Worm (Caenorhabditis elegans) whole organism, young adult: ENCODE results near the gene best-22.
A peak's percentile ranks its signal among the peaks of the same experiment; 100 is the strongest.

ENCODE experiments used
- B0261.1 ChIP-seq: sonication (generic microtip); optimal IDR thresholded peaks from 2 replicates; lab custom pipeline; 2016; ENCODE audit warnings: mild to moderate bottlenecking, missing genetic modification characterization, moderate library complexity, missing compliant biosample characterization
- B0336.3 ChIP-seq: fragments of 200-800 bp; sonication (Bioruptor generic); IDR thresholded peaks from 2 replicates; pipeline ENCODE4 v1.3.6; 2022; ENCODE audit warnings: missing genetic modification characterization, missing compliant biosample characterization
- F22D6.2 ChIP-seq: sonication (generic microtip); optimal IDR thresholded peaks from 2 replicates; lab custom pipeline; 2016; ENCODE audit warnings: mild to moderate bottlenecking, missing genetic modification characterization, missing compliant biosample characterization
- F33H1.4 ChIP-seq: fragments of 200-800 bp; sonication (Bioruptor generic); IDR thresholded peaks from 2 replicates; pipeline ENCODE4 v1.3.6; 2022; ENCODE audit warnings: missing genetic modification reagents, missing genetic modification characterization, missing compliant biosample characterization
- F55B11.4 ChIP-seq: sonication (generic microtip); optimal IDR thresholded peaks from 2 replicates; lab custom pipeline; 2016; ENCODE audit warnings: missing compliant biosample characterization, missing genetic modification characterization, borderline replicate concordance; ENCODE audit not compliant: insufficient read depth
- K11D2.4 ChIP-seq: fragments of 200-800 bp; sonication (Bioruptor generic); IDR thresholded peaks from 2 replicates; pipeline ENCODE4 v1.3.6; 2022; ENCODE audit warnings: missing genetic modification reagents, missing genetic modification characterization, missing compliant biosample characterization
- K12H6.12 ChIP-seq: fragments of 200-800 bp; sonication (Bioruptor generic); optimal IDR thresholded peaks from 2 replicates; lab custom pipeline; 2018; ENCODE audit warnings: mild to moderate bottlenecking, missing genetic modification characterization, missing compliant biosample characterization
- akir-1 ChIP-seq: fragments of 200-800 bp; sonication (Bioruptor generic); optimal IDR thresholded peaks from 2 replicates; lab custom pipeline; 2018; ENCODE audit warnings: mild to moderate bottlenecking, missing genetic modification characterization, moderate library complexity, missing compliant biosample characterization
- aptf-3 ChIP-seq: fragments of 200-800 bp; sonication (Bioruptor generic); IDR thresholded peaks from 2 replicates; pipeline ENCODE4 v1.3.6; 2022; ENCODE audit warnings: missing genetic modification characterization, missing compliant biosample characterization
- atf-7 ChIP-seq: sonication (generic microtip); optimal IDR thresholded peaks from 2 replicates; lab custom pipeline; 2017; ENCODE audit warnings: mild to moderate bottlenecking, missing genetic modification characterization, missing compliant biosample characterization
- athp-1 ChIP-seq: sonication (generic microtip); optimal IDR thresholded peaks from 2 replicates; lab custom pipeline; 2017; ENCODE audit warnings: mild to moderate bottlenecking, missing genetic modification characterization, missing compliant biosample characterization
- attf-3 ChIP-seq: fragments of 200-800 bp; sonication (Bioruptor generic); conservative IDR thresholded peaks from 2 replicates; pipeline ENCODE4 v1.3.6; 2022; ENCODE audit warnings: missing genetic modification reagents, missing genetic modification characterization, missing compliant biosample characterization
- attf-5 ChIP-seq: fragments of 200-800 bp; sonication (Bioruptor generic); optimal IDR thresholded peaks from 2 replicates; lab custom pipeline; 2018; ENCODE audit warnings: mild to moderate bottlenecking, missing genetic modification characterization, missing compliant biosample characterization
- ccch-3 ChIP-seq: fragments of 200-800 bp; sonication (Bioruptor generic); optimal IDR thresholded peaks from 2 replicates; lab custom pipeline; 2018; ENCODE audit warnings: mild to moderate bottlenecking, missing genetic modification characterization, missing compliant biosample characterization
- ceh-27 ChIP-seq: fragments of 200-800 bp; sonication (Bioruptor generic); optimal IDR thresholded peaks from 2 replicates; lab custom pipeline; 2018; ENCODE audit warnings: mild to moderate bottlenecking, missing genetic modification characterization, moderate library complexity, missing compliant biosample characterization
- dox-1 ChIP-seq: fragments of 200-800 bp; sonication (Bioruptor generic); IDR thresholded peaks from 2 replicates; pipeline ENCODE4 v1.3.6; 2022; ENCODE audit warnings: missing genetic modification reagents, missing genetic modification characterization, missing compliant biosample characterization
- dpl-1 ChIP-seq: fragments of 150-350 bp; optimal IDR thresholded peaks from 2 replicates; lab custom pipeline; 2014; ENCODE audit warnings: missing biosample characterization, missing genetic modification reagents, missing genetic modification characterization
- efl-1 ChIP-seq: fragments of 150-350 bp; optimal IDR thresholded peaks from 2 replicates; lab custom pipeline; 2014; ENCODE audit warnings: missing biosample characterization, missing genetic modification reagents, missing genetic modification characterization
- egl-44 ChIP-seq: fragments of 200-800 bp; sonication (Bioruptor generic); IDR thresholded peaks from 2 replicates; pipeline ENCODE4 v1.3.6; 2022; ENCODE audit warnings: missing genetic modification reagents, missing genetic modification characterization, missing compliant biosample characterization
- egrh-3 ChIP-seq: fragments of 200-800 bp; sonication (Bioruptor generic); IDR thresholded peaks from 2 replicates; pipeline ENCODE4 v1.3.6; 2022; ENCODE audit warnings: missing genetic modification reagents, missing genetic modification characterization, missing compliant biosample characterization
- hmg-20 ChIP-seq: fragments of 200-800 bp; sonication (Bioruptor generic); IDR thresholded peaks from 2 replicates; pipeline ENCODE4 v1.3.6; 2022; ENCODE audit warnings: missing genetic modification reagents, missing genetic modification characterization, missing compliant biosample characterization
- hrde-1 ChIP-seq: sonication (generic microtip); optimal IDR thresholded peaks from 2 replicates; lab custom pipeline; 2016; ENCODE audit warnings: missing genetic modification characterization, mild to moderate bottlenecking, missing compliant biosample characterization, moderate library complexity, missing genotype, missing genetic modification reagents, borderline replicate concordance
- let-607 ChIP-seq, 2 experiments: fragments of 200-800 bp in 1 of 2; sonication (Bioruptor generic) in 1 of 2; sonication (generic microtip) in 1 of 2; optimal IDR thresholded peaks; 2 replicates each; lab custom pipeline; 2016 to 2018; ENCODE audit warnings: mild to moderate bottlenecking in 2 of 2, missing compliant biosample characterization in 2 of 2, missing genetic modification characterization in 2 of 2, moderate library complexity in 2 of 2, missing genotype in 1 of 2
- lin-35 ChIP-seq, 3 experiments: fragments of 150-350 bp in 2 of 3; sonication (generic microtip) in 1 of 3; optimal IDR thresholded peaks; 2 replicates each; lab custom pipeline; 2014 to 2018; ENCODE audit warnings: missing biosample characterization in 3 of 3, missing genetic modification characterization in 3 of 3, missing genetic modification reagents in 3 of 3
- lin-40 ChIP-seq: sonication (generic microtip); optimal IDR thresholded peaks from 2 replicates; lab custom pipeline; 2016; ENCODE audit warnings: missing genetic modification characterization, mild to moderate bottlenecking, missing compliant biosample characterization, missing genotype, missing genetic modification reagents
- lsl-1 ChIP-seq: fragments of 200-800 bp; sonication (Bioruptor generic); optimal IDR thresholded peaks from 2 replicates; lab custom pipeline; 2018; ENCODE audit warnings: mild to moderate bottlenecking, missing genetic modification characterization, moderate library complexity, missing compliant biosample characterization
- lsy-27 ChIP-seq: sonication (generic microtip); optimal IDR thresholded peaks from 2 replicates; lab custom pipeline; 2017; ENCODE audit warnings: missing genetic modification characterization, mild to moderate bottlenecking, missing compliant biosample characterization, antibody characterized with exemption, missing genotype, borderline replicate concordance; ENCODE audit not compliant: insufficient read depth
- madf-10 ChIP-seq: sonication (generic microtip); optimal IDR thresholded peaks from 2 replicates; lab custom pipeline; 2016; ENCODE audit warnings: mild to moderate bottlenecking, missing genetic modification characterization, missing compliant biosample characterization
- madf-8 ChIP-seq: fragments of 200-800 bp; sonication (Bioruptor generic); conservative IDR thresholded peaks from 2 replicates; pipeline ENCODE4 v1.3.6; 2022; ENCODE audit warnings: missing genetic modification reagents, missing genetic modification characterization, missing compliant biosample characterization
- mcd-1 ChIP-seq: fragments of 200-800 bp; sonication (Bioruptor generic); IDR thresholded peaks from 2 replicates; pipeline ENCODE4 v1.3.6; 2022; ENCODE audit warnings: missing genetic modification reagents, missing genetic modification characterization, missing compliant biosample characterization
- nfya-1 ChIP-seq: sonication (generic microtip); optimal IDR thresholded peaks from 2 replicates; lab custom pipeline; 2017; ENCODE audit warnings: antibody characterized with exemption, missing compliant biosample characterization, missing genetic modification characterization, borderline replicate concordance; ENCODE audit not compliant: insufficient read depth
- nfyb-1 ChIP-seq: fragments of 200-800 bp; sonication (Bioruptor generic); IDR thresholded peaks from 2 replicates; pipeline ENCODE4 v1.3.6; 2022; ENCODE audit warnings: missing genetic modification reagents, missing genetic modification characterization, missing compliant biosample characterization
- nhr-120 ChIP-seq: fragments of 200-800 bp; sonication (Bioruptor generic); IDR thresholded peaks from 2 replicates; pipeline ENCODE4 v1.3.6; 2022; ENCODE audit warnings: missing genetic modification characterization, missing compliant biosample characterization
- nhr-27 ChIP-seq: fragments of 200-800 bp; sonication (Bioruptor generic); optimal IDR thresholded peaks from 2 replicates; lab custom pipeline; 2018; ENCODE audit warnings: mild to moderate bottlenecking, missing genetic modification characterization, moderate library complexity, missing compliant biosample characterization
- nhr-80 ChIP-seq: sonication (generic microtip); optimal IDR thresholded peaks from 2 replicates; lab custom pipeline; 2016; ENCODE audit warnings: missing genetic modification characterization, missing compliant biosample characterization
- pbrm-1 ChIP-seq: fragments of 200-800 bp; sonication (Bioruptor generic); IDR thresholded peaks from 2 replicates; pipeline ENCODE4 v1.3.6; 2022; ENCODE audit warnings: missing genetic modification reagents, missing genetic modification characterization, missing compliant biosample characterization
- rcor-1 ChIP-seq: fragments of 200-800 bp; sonication (Bioruptor generic); IDR thresholded peaks from 2 replicates; pipeline ENCODE4 v1.3.6; 2022; ENCODE audit warnings: missing genetic modification reagents, missing genetic modification characterization, missing compliant biosample characterization
- repo-1 ChIP-seq: sonication (generic microtip); optimal IDR thresholded peaks from 2 replicates; lab custom pipeline; 2017; ENCODE audit warnings: mild to moderate bottlenecking, missing genetic modification characterization, missing compliant biosample characterization
- snpc-1.1 ChIP-seq: sonication (generic microtip); optimal IDR thresholded peaks from 2 replicates; lab custom pipeline; 2017; ENCODE audit warnings: missing genetic modification characterization, mild to moderate bottlenecking, missing compliant biosample characterization, antibody characterized with exemption, moderate library complexity, missing genotype, missing genetic modification reagents; ENCODE audit not compliant: insufficient read depth
- somi-1 ChIP-seq: fragments of 200-800 bp; sonication (Bioruptor generic); optimal IDR thresholded peaks from 2 replicates; lab custom pipeline; 2018; ENCODE audit warnings: mild to moderate bottlenecking, missing genetic modification characterization, missing compliant biosample characterization
- sptf-2 ChIP-seq: fragments of 200-800 bp; sonication (Bioruptor generic); optimal IDR thresholded peaks from 2 replicates; lab custom pipeline; 2018; ENCODE audit warnings: mild to moderate bottlenecking, missing genetic modification characterization, missing compliant biosample characterization
- xnd-1 ChIP-seq: sonication (generic microtip); optimal IDR thresholded peaks from 2 replicates; lab custom pipeline; 2016; ENCODE audit warnings: missing genotype, missing genetic modification reagents, missing genetic modification characterization, missing compliant biosample characterization
- ztf-18 ChIP-seq: sonication (generic microtip); optimal IDR thresholded peaks from 2 replicates; lab custom pipeline; 2016; ENCODE audit warnings: missing genotype, mild to moderate bottlenecking, missing genetic modification characterization, missing compliant biosample characterization
- ztf-22 ChIP-seq: fragments of 200-800 bp; sonication (Bioruptor generic); optimal IDR thresholded peaks from 2 replicates; lab custom pipeline; 2018; ENCODE audit warnings: mild to moderate bottlenecking, missing genetic modification characterization, moderate library complexity, missing compliant biosample characterization
- ztf-25 ChIP-seq: fragments of 200-800 bp; sonication (Bioruptor generic); IDR thresholded peaks from 2 replicates; pipeline ENCODE4 v1.3.6; 2022; ENCODE audit warnings: missing genetic modification reagents, missing genetic modification characterization, missing compliant biosample characterization
- ztf-28 ChIP-seq: fragments of 200-800 bp; sonication (Bioruptor generic); IDR thresholded peaks from 2 replicates; pipeline ENCODE4 v1.3.6; 2022; ENCODE audit warnings: missing genetic modification reagents, missing genetic modification characterization, missing compliant biosample characterization
- ztf-3 ChIP-seq: fragments of 200-800 bp; sonication (Bioruptor generic); optimal IDR thresholded peaks from 2 replicates; lab custom pipeline; 2018; ENCODE audit warnings: mild to moderate bottlenecking, missing genetic modification characterization, missing compliant biosample characterization

Gene best-22

DNA sequence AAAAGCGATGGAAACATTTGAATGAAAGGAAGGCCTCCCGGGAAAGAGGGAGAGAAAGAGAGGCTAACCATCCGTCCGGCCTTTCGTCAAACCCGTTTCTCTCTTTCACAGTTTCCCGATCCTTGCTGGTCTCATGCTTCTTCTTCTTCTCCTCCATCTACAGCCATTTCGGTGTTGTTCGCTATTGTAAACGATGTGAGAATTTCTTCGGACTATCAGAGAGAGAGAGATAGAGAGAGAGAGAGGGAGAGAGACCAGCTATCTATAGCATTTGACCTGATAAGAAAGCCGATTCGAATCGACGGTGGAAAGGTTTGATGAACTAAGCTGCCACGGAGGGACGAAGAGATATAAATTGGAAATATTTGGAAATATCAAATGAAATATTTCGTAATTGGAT lies 53.7 kb downstream of the best-22 start:
- no peak for TF ChIP-seq ztf-25 (GFP tag; lab: Robert Waterston, UW)
- no peak for TF ChIP-seq pbrm-1
- TF ChIP-seq ztf-22 = no peak
- no peak for TF ChIP-seq hmg-20
- TF ChIP-seq K11D2.4 (GFP tag; lab: Robert Waterston, UW) = no peak
- no peak for TF ChIP-seq let-607 (tag; optimal IDR thresholded peaks at IDR 0.05; lab: Kevin White, UChicago)
- TF ChIP-seq B0336.3 (GFP tag; lab: Robert Waterston, UW) = no peak
- TF ChIP-seq attf-5 (GFP tag; lab: Kevin White, UChicago) = no peak
- TF ChIP-seq atf-7 (tag; lab: Kevin White, UChicago) = no peak
- no peak for TF ChIP-seq ztf-3 (GFP tag; lab: Kevin White, UChicago)
- no peak for TF ChIP-seq ztf-28 (GFP tag; lab: Robert Waterston, UW)
- TF ChIP-seq snpc-1.1 = no peak
- TF ChIP-seq madf-8 (GFP tag; lab: Robert Waterston, UW) = no peak
- no peak for TF ChIP-seq xnd-1
- no peak for TF ChIP-seq attf-3 (GFP tag; lab: Robert Waterston, UW)
- TF ChIP-seq, all 124 proteins: peak for 0

DNA sequence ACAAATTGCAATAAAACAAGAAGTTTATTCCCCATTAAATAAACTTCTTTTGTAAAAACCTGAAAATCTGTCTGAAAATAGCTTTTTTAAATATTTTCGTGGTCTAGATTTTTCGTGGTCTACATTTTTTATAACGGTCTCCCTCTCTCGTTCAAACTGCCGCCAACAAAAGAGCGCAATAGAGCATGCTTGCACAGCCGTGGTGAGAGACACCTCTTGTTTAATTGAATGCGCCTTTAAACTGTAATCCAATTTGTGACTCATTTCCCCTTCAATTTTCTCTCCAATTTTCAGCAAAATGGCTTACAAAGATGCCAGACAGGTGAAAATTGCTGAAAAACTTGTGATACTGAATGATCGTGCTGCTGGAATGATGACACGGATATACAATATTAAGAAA lies 54.4 kb downstream of the best-22 start, which contains the start of gene gex-3:
TSS of gene gex-3 (plus strand) at position 295 of the 400 bp plus-strand sequence.
- TF ChIP-seq akir-1 (GFP tag; lab: Kevin White, UChicago) = no peak
- peak; percentile 29 for TF ChIP-seq nhr-80 (tag; lab: Kevin White, UChicago)
- no peak for TF ChIP-seq hrde-1 (tag; lab: Kevin White, UChicago)
- no peak for TF ChIP-seq repo-1 (tag; lab: Kevin White, UChicago)
- TF ChIP-seq lin-35 (GFP tag; optimal IDR thresholded peaks at IDR 0.05; lab: Kevin White, UChicago) = peak; percentile 56 to 84 (median 77)
- TF ChIP-seq lin-40 (tag; lab: Kevin White, UChicago) = peak; percentile 42
- no peak for TF ChIP-seq nhr-120
- peak; percentile 12 for TF ChIP-seq madf-10 (tag; lab: Kevin White, UChicago)
- TF ChIP-seq nhr-27 (tag; lab: Kevin White, UChicago) = no peak
- TF ChIP-seq K12H6.12 = peak; percentile 28
- no peak for TF ChIP-seq egl-44 (GFP tag; lab: Robert Waterston, UW)
- peak; percentile 95 for TF ChIP-seq efl-1 (GFP tag; lab: Kevin White, UChicago)
- no peak for TF ChIP-seq ccch-3 (GFP tag; lab: Kevin White, UChicago)
- TF ChIP-seq pbrm-1 = peak; percentile 73; the same call in 1 of the 2 replicates
- TF ChIP-seq aptf-3 (GFP tag; lab: Robert Waterston, UW) = no peak
- TF ChIP-seq egrh-3 (GFP tag; lab: Robert Waterston, UW) = no peak; the same call in 1 of the 2 replicates
- peak; percentile 95 for TF ChIP-seq mcd-1 (GFP tag; lab: Robert Waterston, UW)
- no peak for TF ChIP-seq somi-1
- TF ChIP-seq F55B11.4 (tag; lab: Kevin White, UChicago) = no peak
- TF ChIP-seq F33H1.4 (GFP tag; lab: Robert Waterston, UW) = peak; percentile 91
- peak; percentile 81 for TF ChIP-seq ceh-27 (GFP tag; lab: Kevin White, UChicago)
- TF ChIP-seq snpc-1.1 = no peak
- TF ChIP-seq athp-1 (tag; lab: Kevin White, UChicago) = no peak
- TF ChIP-seq lsl-1 (GFP tag; lab: Kevin White, UChicago) = peak; percentile 82
- TF ChIP-seq xnd-1 = peak; percentile 62
- TF ChIP-seq sptf-2 (GFP tag; lab: Kevin White, UChicago) = no peak
- no peak for TF ChIP-seq K11D2.4 (GFP tag; lab: Robert Waterston, UW)
- TF ChIP-seq rcor-1 (GFP tag; lab: Robert Waterston, UW) = peak; percentile 74
- TF ChIP-seq F22D6.2 (tag; lab: Kevin White, UChicago) = no peak
- peak; percentile 69; the same call in 1 of the 2 replicates for TF ChIP-seq nfyb-1
- peak; percentile 94 for TF ChIP-seq dpl-1 (GFP tag; lab: Kevin White, UChicago)
- TF ChIP-seq B0261.1 (tag; lab: Kevin White, UChicago) = no peak
- peak; percentile 87 for TF ChIP-seq dox-1 (GFP tag; lab: Robert Waterston, UW)
- peak; percentile 18 for TF ChIP-seq lsy-27
- TF ChIP-seq nfya-1 (tag; lab: Kevin White, UChicago) = no peak
- no peak for TF ChIP-seq ztf-18
